Worm (Caenorhabditis elegans) whole organism, L3 larva: ENCODE results near the gene ergi-3.

Experiments
- ceh-16 ChIP-seq: sonication (generic microtip); optimal IDR thresholded peaks from 2 replicates; lab custom pipeline; 2017; ENCODE audit warnings: missing biosample characterization, missing genetic modification characterization
- fkh-10 ChIP-seq: sonication (generic microtip); optimal IDR thresholded peaks from 2 replicates; lab custom pipeline; 2017; ENCODE audit warnings: missing biosample characterization, missing genetic modification reagents, missing genetic modification characterization
- lin-39 ChIP-seq: fragments of 150-350 bp; optimal IDR thresholded peaks from 2 replicates; lab custom pipeline; 2018; ENCODE audit warnings: missing biosample characterization, missing genetic modification reagents, missing genetic modification characterization
- nhr-11 ChIP-seq: fragments of 150-350 bp; optimal IDR thresholded peaks from 2 replicates; lab custom pipeline; 2014; ENCODE audit warnings: missing biosample characterization, missing genetic modification characterization
- nhr-23 ChIP-seq: fragments of 150-350 bp; optimal IDR thresholded peaks from 2 replicates; lab custom pipeline; 2014; ENCODE audit warnings: missing biosample characterization, missing genetic modification reagents, missing genetic modification characterization
- nhr-25 ChIP-seq: sonication (generic microtip); optimal IDR thresholded peaks from 2 replicates; lab custom pipeline; 2017; ENCODE audit warnings: missing biosample characterization, missing genetic modification characterization

DNA sequence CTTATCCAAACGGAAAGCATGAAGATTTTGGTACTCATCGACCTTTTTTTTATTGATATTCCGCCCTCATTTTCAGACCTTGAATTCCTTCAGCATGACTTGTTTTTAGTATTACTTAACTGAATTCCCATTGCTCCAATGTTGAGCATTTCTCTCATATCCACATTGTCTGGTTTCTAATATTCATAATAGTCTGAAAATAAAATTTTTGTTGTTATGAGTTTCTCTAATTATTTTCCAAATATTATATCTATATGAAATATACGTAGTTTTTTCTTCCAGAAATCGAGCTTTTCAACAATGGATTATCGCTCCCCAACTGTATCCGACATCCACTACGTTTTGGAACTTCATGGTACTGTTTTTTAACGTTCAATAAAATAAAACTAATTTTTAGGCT lies 26.1 kb upstream of the ergi-3 start, which contains the start of gene H08J19.1:
- TF ChIP-seq ceh-16 (tag; lab: Kevin White, UChicago), result no peak
- no peak for TF ChIP-seq nhr-25 (tag; lab: Kevin White, UChicago)
- TF ChIP-seq nhr-11 (tag; lab: Kevin White, UChicago), result no peak
- no peak for TF ChIP-seq fkh-10 (GFP tag; lab: Kevin White, UChicago)
- TF ChIP-seq lin-39 (tag; lab: Kevin White, UChicago), result no peak
- TF ChIP-seq nhr-23 (tag; lab: Kevin White, UChicago), result no peak
